Worm (Caenorhabditis elegans): ENCODE data around the gene pod-2.
A peak's percentile ranks its signal among the peaks of the same experiment; 100 is the strongest.

pod-2 gene

DNA sequence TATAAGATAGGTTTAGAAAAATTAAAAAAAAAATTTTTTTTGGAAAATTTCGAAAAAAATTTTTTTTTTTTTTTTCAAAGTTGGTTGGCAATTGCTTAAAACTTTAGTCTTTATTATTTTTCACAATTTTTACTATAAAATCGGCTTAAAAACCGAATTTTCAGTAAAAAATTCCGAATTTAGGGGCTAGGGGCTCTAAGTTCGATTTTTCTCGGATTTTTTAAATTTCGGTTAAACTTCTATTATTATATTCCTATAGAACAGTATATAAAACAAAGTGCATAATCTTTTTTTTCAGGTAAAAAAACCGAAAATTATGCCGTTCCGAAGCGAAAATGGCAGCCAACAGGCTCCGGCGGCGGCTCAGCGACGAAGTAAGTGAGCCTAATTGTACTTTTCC is at the start of gene pod-2:
TSS of gene pod-2 (plus strand) at position 301 of the 400 bp plus-strand sequence.
- TF ChIP-seq nhr-76 (tag; optimal IDR thresholded peaks at IDR 0.05) = no peak
- TF ChIP-seq D1046.2 (GFP tag; IDR thresholded peaks at IDR 0.05) = no peak
- TF ChIP-seq ceh-62 (tag; optimal IDR thresholded peaks at IDR 0.05) = no peak
- TF ChIP-seq tra-1 (GFP tag; IDR thresholded peaks at IDR 0.05) = no peak
- TF ChIP-seq snpc-4 (tag; optimal IDR thresholded peaks at IDR 0.05) = no peak
- TF ChIP-seq mdt-29 (GFP tag; IDR thresholded peaks at IDR 0.05) = no peak
- TF ChIP-seq daf-16 (GFP tag; optimal IDR thresholded peaks at IDR 0.05) = no peak
- TF ChIP-seq daf-16 (tag; optimal IDR thresholded peaks at IDR 0.05) = no peak
- TF ChIP-seq zip-11 (GFP tag; IDR thresholded peaks at IDR 0.05) = no peak
- no peak for TF ChIP-seq mxl-2 (GFP tag; conservative IDR thresholded peaks at IDR 0.05)
- no peak for TF ChIP-seq sdz-12 (GFP tag; optimal IDR thresholded peaks at IDR 0.05)
- TF ChIP-seq F10B5.3 (tag; optimal IDR thresholded peaks at IDR 0.05) = no peak
- no peak for TF ChIP-seq ZK337.2 (GFP tag; IDR thresholded peaks at IDR 0.05)
- no peak for TF ChIP-seq fos-1 (tag; optimal IDR thresholded peaks at IDR 0.05)
- TF ChIP-seq lsy-2 (tag; optimal IDR thresholded peaks at IDR 0.05) = no peak
- no peak for TF ChIP-seq mep-1 (tag; optimal IDR thresholded peaks at IDR 0.05)
- no peak for TF ChIP-seq nhr-41 (GFP tag; IDR thresholded peaks at IDR 0.05)

DNA sequence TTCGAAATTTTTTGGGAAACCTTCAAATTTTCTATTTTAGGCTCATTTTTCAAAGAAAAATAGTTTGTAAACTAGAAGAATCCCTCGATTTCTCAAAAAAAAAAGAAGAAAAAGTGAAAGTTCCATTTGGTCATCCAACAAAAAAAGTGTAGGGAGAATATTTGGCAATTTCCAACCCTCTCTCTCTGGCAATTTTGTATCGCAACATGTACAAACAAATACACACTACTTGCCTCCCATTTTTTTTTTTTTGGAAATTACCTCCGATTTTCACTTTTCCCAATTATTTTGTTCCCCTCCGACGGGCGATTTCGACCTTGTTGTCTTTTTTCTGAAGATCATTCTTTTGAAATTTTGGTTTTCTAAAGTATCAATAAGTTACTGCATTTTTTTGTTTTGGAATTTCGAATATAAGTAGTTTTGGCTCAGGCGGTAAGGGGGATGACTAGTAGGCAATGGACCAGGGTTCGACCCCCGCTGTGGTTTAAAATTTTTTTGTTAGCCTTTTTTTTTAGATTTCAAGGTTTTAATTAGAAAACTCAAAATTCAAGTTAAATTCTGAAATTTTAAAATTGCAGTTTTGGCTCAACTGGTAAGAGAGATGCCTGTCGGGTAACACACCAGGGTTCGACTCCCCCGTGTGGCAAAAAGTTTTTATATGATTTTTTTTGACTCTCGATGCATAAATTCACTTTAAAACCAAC is 47.9 kb upstream of the pod-2 start:
- TF ChIP-seq mdl-1 (tag; optimal IDR thresholded peaks at IDR 0.05) = no peak
- 0 out of 2 replicates have a peak, but pooled peaks have one; percentile 25 for TF ChIP-seq lin-38 (GFP tag; IDR thresholded peaks at IDR 0.05)
- no peak for TF ChIP-seq ZK337.2 (GFP tag; IDR thresholded peaks at IDR 0.05)
- TF ChIP-seq nhr-42 (GFP tag; IDR thresholded peaks at IDR 0.05) = no peak
- no peak for TF ChIP-seq spr-1 (tag; optimal IDR thresholded peaks at IDR 0.05)
- no peak for TF ChIP-seq sdz-12 (GFP tag; optimal IDR thresholded peaks at IDR 0.05)
- no peak for TF ChIP-seq arid-1 (GFP tag; conservative IDR thresholded peaks at IDR 0.05)
- no peak for TF ChIP-seq unc-39 (tag; optimal IDR thresholded peaks at IDR 0.05)

DNA sequence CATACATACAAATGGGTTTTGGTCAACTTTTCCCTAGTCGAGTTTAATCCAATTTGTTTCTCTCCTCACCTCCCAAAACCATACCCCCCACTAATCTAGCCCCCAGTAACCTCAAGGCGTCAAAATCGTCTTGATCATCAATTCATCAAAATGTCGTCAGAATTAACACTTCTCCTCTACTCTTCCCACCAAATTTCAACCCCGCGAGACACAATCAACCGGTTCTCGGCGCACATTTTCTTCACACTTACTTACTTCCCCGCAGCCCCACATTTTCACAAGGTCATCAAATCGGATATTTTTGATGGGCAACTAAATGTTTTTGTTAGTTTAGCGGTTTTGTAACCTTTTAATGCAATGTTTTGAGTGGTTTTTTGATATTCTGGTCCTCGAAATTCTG is 45.8 kb upstream of the pod-2 start:
- TF ChIP-seq fos-1 (tag; optimal IDR thresholded peaks at IDR 0.05) = no peak
- TF ChIP-seq nhr-28 (tag; optimal IDR thresholded peaks at IDR 0.05) = peak; percentile 41

DNA sequence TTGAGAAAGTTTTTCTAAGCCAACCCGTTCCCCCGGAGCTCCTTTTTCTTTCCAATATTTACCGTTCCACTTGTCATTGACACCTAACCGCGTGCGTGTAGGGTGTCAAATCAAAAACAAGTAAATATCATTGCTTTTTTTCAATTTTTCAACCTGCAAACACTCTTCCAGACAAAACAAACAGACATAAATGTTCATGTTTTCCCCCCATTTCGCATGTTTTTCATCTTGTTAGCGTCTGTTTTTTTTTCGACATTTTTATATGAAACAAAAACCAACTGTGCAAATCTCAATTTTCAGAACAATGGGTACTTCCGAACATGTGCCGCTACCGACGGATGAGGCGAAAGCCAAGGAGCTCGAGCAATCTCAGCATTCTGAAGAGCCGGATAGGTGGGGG is 44.9 kb upstream of the pod-2 start, which contains the start of gene snf-3:
TSS of gene snf-3 (plus strand) at position 301 of the 400 bp plus-strand sequence.
- TF ChIP-seq nhr-42 (GFP tag; IDR thresholded peaks at IDR 0.05) = no peak
- TF ChIP-seq Y5F2A.4 (GFP tag; optimal IDR thresholded peaks at IDR 0.05) = no peak
- no peak for TF ChIP-seq cey-2 (tag; optimal IDR thresholded peaks at IDR 0.05; ENCODE audit: borderline replicate concordance, insufficient read depth)
- no peak for TF ChIP-seq zfp-2 (tag; optimal IDR thresholded peaks at IDR 0.05)
- no peak for TF ChIP-seq nhr-25 (tag; optimal IDR thresholded peaks at IDR 0.05; ENCODE audit: borderline replicate concordance, insufficient read depth)
- no peak for TF ChIP-seq F37D6.2 (tag; optimal IDR thresholded peaks at IDR 0.05)
- no peak for TF ChIP-seq php-3 (GFP tag; IDR thresholded peaks at IDR 0.05)
- no peak for TF ChIP-seq daf-12 (tag; optimal IDR thresholded peaks at IDR 0.05)
- no peak for TF ChIP-seq Y105C5A.15 (GFP tag; IDR thresholded peaks at IDR 0.05)
- TF ChIP-seq nhr-76 (tag; optimal IDR thresholded peaks at IDR 0.05) = no peak
- TF ChIP-seq set-16 (GFP tag; IDR thresholded peaks at IDR 0.05) = no peak
- no peak for TF ChIP-seq T26A8.4 (GFP tag; IDR thresholded peaks at IDR 0.05)
- TF ChIP-seq nhr-111 (GFP tag; optimal IDR thresholded peaks at IDR 0.05) = no peak
- no peak for TF ChIP-seq lin-13 (GFP tag; optimal IDR thresholded peaks at IDR 0.05)
- TF ChIP-seq ZK337.2 (GFP tag; IDR thresholded peaks at IDR 0.05) = no peak
- TF ChIP-seq nhr-10 (tag; optimal IDR thresholded peaks at IDR 0.05) = no peak
- no peak for TF ChIP-seq nhr-11 (tag; optimal IDR thresholded peaks at IDR 0.05)

Measured in whole organism, L4 larva.